Worm (Caenorhabditis elegans) whole organism, L1 larva: ENCODE data around the gene ZK381.62.

Experiments used
- ceh-82 ChIP-seq, 3 experiments: fragments of 150-350 bp in 1 of 3; sonication (generic microtip) in 2 of 3; optimal IDR thresholded peaks; 2 replicates each; lab custom pipeline; 2014 to 2017; ENCODE audit warnings: missing biosample characterization in 3 of 3, missing genetic modification characterization in 3 of 3
- ceh-88 ChIP-seq: fragments of 200-800 bp; sonication (Bioruptor generic); IDR thresholded peaks from 2 replicates; pipeline ENCODE4 v1.3.6; 2022; ENCODE audit warnings: missing genetic modification characterization, missing compliant biosample characterization
- elt-3 ChIP-seq, 6 experiments: fragments of 150-350 bp in 1 of 6; sonication (generic microtip); optimal IDR thresholded peaks; 2 replicates each; lab custom pipeline; 2017 to 2018; ENCODE audit warnings: missing biosample characterization in 6 of 6, missing genetic modification characterization in 6 of 6, inconsistent platforms in 1 of 6
- fkh-10 ChIP-seq: sonication (generic microtip); optimal IDR thresholded peaks from 2 replicates; lab custom pipeline; 2017; ENCODE audit warnings: missing biosample characterization, missing genetic modification reagents, missing genetic modification characterization
- jun-1 ChIP-seq: fragments of 150-350 bp; optimal IDR thresholded peaks from 2 replicates; lab custom pipeline; 2014; ENCODE audit warnings: missing biosample characterization, missing genetic modification reagents, missing genetic modification characterization
- mep-1 ChIP-seq: fragments of 150-350 bp; optimal IDR thresholded peaks from 2 replicates; lab custom pipeline; 2014; ENCODE audit warnings: missing biosample characterization, missing genetic modification characterization
- nhr-237 ChIP-seq: fragments of 150-350 bp; optimal IDR thresholded peaks from 2 replicates; lab custom pipeline; 2014; ENCODE audit warnings: missing biosample characterization, missing genetic modification characterization
- nhr-76 ChIP-seq: sonication (generic microtip); optimal IDR thresholded peaks from 2 replicates; lab custom pipeline; 2017; ENCODE audit warnings: missing biosample characterization, missing genetic modification characterization
- snu-23 ChIP-seq: sonication (generic microtip); optimal IDR thresholded peaks from 2 replicates; lab custom pipeline; 2016; ENCODE audit warnings: missing genetic modification characterization, missing compliant biosample characterization
- sup-37 ChIP-seq: fragments of 200-800 bp; sonication (Bioruptor generic); optimal IDR thresholded peaks from 2 replicates; lab custom pipeline; 2018; ENCODE audit warnings: mild to moderate bottlenecking, missing genetic modification characterization, missing compliant biosample characterization
- unc-62 ChIP-seq: fragments of 150-350 bp; optimal IDR thresholded peaks from 2 replicates; lab custom pipeline; 2014; ENCODE audit warnings: missing biosample characterization, missing genetic modification reagents, missing genetic modification characterization
- ztf-4 ChIP-seq: fragments of 150-350 bp; optimal IDR thresholded peaks from 2 replicates; lab custom pipeline; 2014; ENCODE audit warnings: missing biosample characterization, missing genetic modification characterization

ce11 chrIV:7011728-7012127, 40.6 kb upstream of the ZK381.62 start, which contains the start of gene trxr-1:
- no peak for TF ChIP-seq unc-62 (GFP tag; lab: Kevin White, UChicago)
- TF ChIP-seq nhr-76 (tag; lab: Kevin White, UChicago) = no peak
- TF ChIP-seq nhr-237 (tag; lab: Kevin White, UChicago) = no peak
- no peak for TF ChIP-seq sup-37
- no peak for TF ChIP-seq snu-23 (GFP tag; lab: Kevin White, UChicago)
- TF ChIP-seq elt-3 (tag; optimal IDR thresholded peaks at IDR 0.05; lab: Kevin White, UChicago) = no peak
- TF ChIP-seq ceh-82 (tag; optimal IDR thresholded peaks at IDR 0.05; lab: Kevin White, UChicago) = no peak
- TF ChIP-seq fkh-10 (GFP tag; lab: Kevin White, UChicago) = no peak
- no peak for TF ChIP-seq jun-1 (tag; lab: Kevin White, UChicago)
- no peak for TF ChIP-seq ztf-4 (tag; lab: Kevin White, UChicago)
- no peak for TF ChIP-seq mep-1 (tag; lab: Kevin White, UChicago)
- no peak for TF ChIP-seq ceh-88 (GFP tag; lab: Robert Waterston, UW)
